Worm (Caenorhabditis elegans): ENCODE results near the gene ace-4.

ace-4 gene

DNA sequence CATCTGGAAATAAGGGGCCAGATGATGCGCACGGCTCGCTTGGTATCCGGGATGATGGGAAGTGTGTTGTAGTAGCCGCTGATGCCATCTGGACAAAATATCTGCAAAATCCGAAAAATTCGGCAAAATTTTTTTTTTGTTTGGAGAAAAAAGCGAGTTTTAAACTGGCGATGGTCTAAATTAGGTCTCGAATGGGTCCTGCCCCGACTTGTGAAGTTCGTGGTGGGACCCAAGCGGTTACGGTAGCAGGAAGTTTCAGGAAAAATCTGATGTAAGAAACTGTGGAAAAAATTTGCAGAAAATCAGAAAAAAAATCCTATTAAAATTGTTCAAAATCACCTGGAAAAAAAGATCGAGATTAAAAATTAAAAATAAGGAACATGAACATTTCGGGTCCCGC is 45.7 kb downstream of the ace-4 start, which contains the start of gene jmjd-2:
jmjd-2 (minus strand) TSS at position 101 of the 400 bp plus-strand sequence.
- no peak for TF ChIP-seq sea-2 (GFP tag; optimal IDR thresholded peaks at IDR 0.05)
- no peak for TF ChIP-seq ceh-9 (tag; optimal IDR thresholded peaks at IDR 0.05)
- no peak for TF ChIP-seq nhr-67 (tag; optimal IDR thresholded peaks at IDR 0.05)
- no peak for TF ChIP-seq nhr-76 (tag; optimal IDR thresholded peaks at IDR 0.05)
- no peak for TF ChIP-seq R02D3.7 (tag; optimal IDR thresholded peaks at IDR 0.05)
- no peak for TF ChIP-seq mml-1 (tag; optimal IDR thresholded peaks at IDR 0.05)
- no peak for TF ChIP-seq nfya-1 (tag; optimal IDR thresholded peaks at IDR 0.05; ENCODE audit: insufficient read depth)
- no peak for TF ChIP-seq ztf-11 (tag; optimal IDR thresholded peaks at IDR 0.05)
- no peak for TF ChIP-seq egl-27 (tag; optimal IDR thresholded peaks at IDR 0.05)
- no peak for TF ChIP-seq zag-1 (tag; optimal IDR thresholded peaks at IDR 0.05)
- TF ChIP-seq pha-4 (tag; optimal IDR thresholded peaks at IDR 0.05), result no peak
- TF ChIP-seq fkh-2 (tag; optimal IDR thresholded peaks at IDR 0.05), result no peak
- TF ChIP-seq unc-62 (GFP tag; optimal IDR thresholded peaks at IDR 0.05), result no peak
- TF ChIP-seq skn-1 (tag; optimal IDR thresholded peaks at IDR 0.05), result no peak
- TF ChIP-seq aly-2 (tag; optimal IDR thresholded peaks at IDR 0.05), result no peak
- TF ChIP-seq ZK546.5 (tag; optimal IDR thresholded peaks at IDR 0.05), result no peak
- TF ChIP-seq ama-1 (optimal IDR thresholded peaks at IDR 0.05), result no peak

DNA sequence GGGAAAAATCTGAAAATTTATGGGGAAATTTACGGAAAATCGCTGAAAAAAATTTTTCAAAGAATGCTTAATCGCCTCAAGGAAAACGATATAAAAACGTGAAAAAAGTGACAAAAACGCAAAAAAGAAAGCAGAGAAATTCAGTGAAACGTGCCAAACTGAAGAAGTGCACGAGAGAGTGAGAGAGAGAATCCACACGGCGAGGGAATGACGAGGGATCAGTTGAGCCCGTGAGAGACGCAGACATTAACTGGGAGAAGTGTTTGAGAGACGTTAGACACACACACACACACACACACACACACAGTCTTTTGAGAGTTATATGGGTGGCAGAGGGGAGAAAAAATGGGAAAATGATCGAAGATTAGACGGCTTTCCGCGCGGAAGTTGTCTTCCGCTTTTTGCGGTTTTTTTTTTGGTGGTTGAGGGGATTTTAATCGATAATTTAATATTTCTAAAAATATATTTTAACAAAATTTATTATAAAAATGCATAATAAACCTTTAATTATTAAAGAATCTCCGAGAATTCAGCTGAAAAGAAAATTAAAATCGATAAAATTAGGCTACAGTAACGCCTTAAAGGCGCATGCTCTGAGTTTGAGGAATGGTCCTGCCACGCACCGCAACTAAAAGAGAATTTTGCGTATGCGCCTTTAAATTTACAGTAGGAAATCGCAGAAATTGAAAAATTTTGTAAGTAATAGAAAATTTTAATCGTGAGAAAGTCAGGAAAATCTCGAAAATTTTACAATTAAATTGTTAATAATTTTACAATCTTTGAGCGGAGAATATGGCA is 46.8 kb downstream of the ace-4 start:
- TF ChIP-seq elt-2 (tag; optimal IDR thresholded peaks at IDR 0.05) (peak; percentile 40), pha-4 (tag; optimal IDR thresholded peaks at IDR 0.05) (peak; percentile 74), skn-1 (tag; optimal IDR thresholded peaks at IDR 0.05) (peak; percentile 45), nhr-25 (tag; optimal IDR thresholded peaks at IDR 0.05) (peak; percentile 47), elt-1 (tag; optimal IDR thresholded peaks at IDR 0.05) (peak; percentile 19), nhr-23 (tag; optimal IDR thresholded peaks at IDR 0.05) (peak; percentile 22), lin-15B (tag; optimal IDR thresholded peaks at IDR 0.05) (peak; percentile 71), hmg-11 (tag; optimal IDR thresholded peaks at IDR 0.05) (peak; percentile 88), nhr-11 (tag; optimal IDR thresholded peaks at IDR 0.05) (no peak), nfya-1 (tag; optimal IDR thresholded peaks at IDR 0.05; ENCODE audit: insufficient read depth) (peak; percentile 82), fkh-2 (tag; optimal IDR thresholded peaks at IDR 0.05) (no peak), jun-1 (tag; optimal IDR thresholded peaks at IDR 0.05) (peak; percentile 11), lsy-12 (tag; optimal IDR thresholded peaks at IDR 0.05) (no peak), nhr-43 (tag; optimal IDR thresholded peaks at IDR 0.05; ENCODE audit: poor library complexity, severe bottlenecking) (no peak), unc-39 (tag; optimal IDR thresholded peaks at IDR 0.05) (no peak), unc-62 (GFP tag; optimal IDR thresholded peaks at IDR 0.05) (no peak), fkh-10 (GFP tag; optimal IDR thresholded peaks at IDR 0.05) (peak; percentile 32), snpc-4 (tag; optimal IDR thresholded peaks at IDR 0.05) (peak; percentile 20), daf-12 (tag; optimal IDR thresholded peaks at IDR 0.05) (no peak), nhr-77 (tag; optimal IDR thresholded peaks at IDR 0.05) (no peak), mml-1 (tag; optimal IDR thresholded peaks at IDR 0.05) (no peak), mdl-1 (tag; optimal IDR thresholded peaks at IDR 0.05) (peak; percentile 35), nhr-28 (tag; optimal IDR thresholded peaks at IDR 0.05) (no peak), lin-39 (tag; optimal IDR thresholded peaks at IDR 0.05) (peak; percentile 66)

DNA sequence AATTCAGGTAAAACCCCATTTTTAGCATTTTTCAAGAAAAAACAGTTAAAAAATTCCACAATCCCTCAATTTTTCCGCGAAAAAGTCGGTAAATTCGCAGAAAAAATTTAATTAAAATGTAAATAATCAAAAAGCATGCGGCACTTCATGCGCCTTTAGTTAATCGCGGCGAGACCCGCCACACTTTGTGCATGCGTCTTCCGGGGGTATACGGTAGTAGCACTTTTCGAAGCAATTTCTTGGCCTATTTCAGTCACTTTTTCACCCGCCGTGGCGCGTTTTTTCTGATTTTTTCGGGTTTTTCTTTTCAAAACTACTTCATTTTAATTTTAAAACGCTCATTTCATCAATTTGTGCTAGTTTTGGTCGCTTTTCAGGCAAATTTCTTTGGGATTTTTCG is 49.4 kb downstream of the ace-4 start:
- TF ChIP-seq nhr-25 (tag; optimal IDR thresholded peaks at IDR 0.05) (no peak), fkh-10 (GFP tag; optimal IDR thresholded peaks at IDR 0.05) (no peak), nhr-28 (tag; optimal IDR thresholded peaks at IDR 0.05) (no peak), ceh-9 (tag; optimal IDR thresholded peaks at IDR 0.05) (no peak), sea-2 (GFP tag; optimal IDR thresholded peaks at IDR 0.05) (no peak), hmg-11 (tag; optimal IDR thresholded peaks at IDR 0.05) (no peak), elt-1 (tag; optimal IDR thresholded peaks at IDR 0.05) (no peak), nhr-23 (tag; optimal IDR thresholded peaks at IDR 0.05) (no peak)

All from whole organism, L3 larva.